Fruit fly (Drosophila melanogaster) ovary, adult (tissue): Measurements from ENCODE around the gene ScpX.

Experiments used
- CG17801 ChIP-seq: fragments of 200-800 bp; optimal IDR thresholded peaks from 2 replicates; lab custom pipeline; 2019; ENCODE audit warnings: missing biosample characterization, mild to moderate bottlenecking, missing genetic modification characterization, moderate library complexity; ENCODE audit not compliant: partially characterized antibody

Gene ScpX

dm6 chr2L:18881014-18881660 lies 50.1 kb downstream of the ScpX start, which contains the start of gene tup:
Gene tup (minus strand): TSS chr2L:18881261.
- TF ChIP-seq CG17801 = no peak

dm6 chr2L:18882734-18883133 lies 51.7 kb downstream of the ScpX start:
- no peak for TF ChIP-seq CG17801
